Worm (Caenorhabditis elegans): ENCODE results near the gene T22F3.8.

DNA sequence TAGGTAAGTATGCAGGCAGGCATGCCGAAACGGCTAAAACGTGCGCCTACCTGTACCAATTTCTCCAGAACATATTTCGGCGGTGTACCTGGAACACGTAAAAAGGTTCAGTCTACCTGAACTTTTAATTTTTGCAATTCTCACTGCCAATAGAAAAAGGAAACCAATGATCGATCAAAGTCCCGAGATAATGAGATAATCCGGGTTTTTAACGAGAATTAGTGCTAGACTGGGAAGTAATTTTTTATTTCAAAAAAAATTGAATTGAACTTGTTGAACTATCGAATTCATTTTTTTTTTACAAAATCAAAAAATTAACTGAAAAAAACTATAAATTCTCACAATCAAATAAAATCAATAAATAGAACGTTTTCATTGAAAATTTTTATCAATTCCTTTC lies 4.7 kb downstream of the T22F3.8 start, which contains the start of gene T22F3.7:
- TF ChIP-seq ref-1 (GFP tag; conservative IDR thresholded peaks at IDR 0.05): no peak
- no peak for TF ChIP-seq T22C8.4 (GFP tag; IDR thresholded peaks at IDR 0.05)
- no peak for TF ChIP-seq tab-1 (GFP tag; IDR thresholded peaks at IDR 0.05)
- TF ChIP-seq ztf-29 (GFP tag; IDR thresholded peaks at IDR 0.05): no peak
- no peak for TF ChIP-seq flt-1 (GFP tag; IDR thresholded peaks at IDR 0.05)
- no peak for TF ChIP-seq cog-1 (tag; optimal IDR thresholded peaks at IDR 0.05)
- TF ChIP-seq ztf-23 (GFP tag; IDR thresholded peaks at IDR 0.05): no peak
- TF ChIP-seq klf-2 (GFP tag; conservative IDR thresholded peaks at IDR 0.05): no peak
- no peak for TF ChIP-seq med-1 (GFP tag; optimal IDR thresholded peaks at IDR 0.05; ENCODE audit: insufficient read depth)
